Fruit fly (Drosophila melanogaster) whole organism, pupa: ENCODE results near the gene aub.

Experiments used
- CG10348 ChIP-seq: fragments of 200-800 bp; sonication (Bioruptor generic); IDR thresholded peaks from 2 replicates; pipeline ENCODE4 v1.3.6; 2022; ENCODE audit warnings: missing biosample characterization, missing genetic modification characterization
- CG12605 ChIP-seq: fragments of 200-800 bp; sonication (Bioruptor generic); IDR thresholded peaks from 2 replicates; pipeline ENCODE4 v1.3.6; 2022; ENCODE audit warnings: missing biosample characterization, missing genetic modification characterization
- CG17806 ChIP-seq: fragments of 200-800 bp; sonication (Bioruptor generic); optimal IDR thresholded peaks from 2 replicates; lab custom pipeline; 2018; ENCODE audit warnings: missing biosample characterization, mild to moderate bottlenecking, missing genetic modification characterization, moderate library complexity
- CG8301 ChIP-seq: fragments of 200-800 bp; sonication (Bioruptor generic); optimal IDR thresholded peaks from 2 replicates; lab custom pipeline; 2018; ENCODE audit warnings: missing biosample characterization, mild to moderate bottlenecking, missing genetic modification characterization
- Ets98B ChIP-seq: fragments of 200-800 bp; sonication (Bioruptor generic); IDR thresholded peaks from 2 replicates; pipeline ENCODE4 v1.3.6; 2022; ENCODE audit warnings: missing biosample characterization, missing genetic modification characterization
- Pif1B ChIP-seq: fragments of 200-800 bp; sonication (Bioruptor generic); optimal IDR thresholded peaks from 3 replicates; lab custom pipeline; 2016; ENCODE audit warnings: missing biosample characterization, missing genetic modification characterization
- fd96Ca ChIP-seq: fragments of 200-800 bp; sonication (Bioruptor generic); IDR thresholded peaks from 3 replicates; pipeline ENCODE4 v1.3.6; 2022; ENCODE audit warnings: missing biosample characterization, missing genetic modification characterization
- rn ChIP-seq: fragments of 200-800 bp; sonication (Bioruptor generic); IDR thresholded peaks from 2 replicates; pipeline ENCODE4 v1.3.6; 2022; ENCODE audit warnings: missing biosample characterization, missing genetic modification characterization

DNA sequence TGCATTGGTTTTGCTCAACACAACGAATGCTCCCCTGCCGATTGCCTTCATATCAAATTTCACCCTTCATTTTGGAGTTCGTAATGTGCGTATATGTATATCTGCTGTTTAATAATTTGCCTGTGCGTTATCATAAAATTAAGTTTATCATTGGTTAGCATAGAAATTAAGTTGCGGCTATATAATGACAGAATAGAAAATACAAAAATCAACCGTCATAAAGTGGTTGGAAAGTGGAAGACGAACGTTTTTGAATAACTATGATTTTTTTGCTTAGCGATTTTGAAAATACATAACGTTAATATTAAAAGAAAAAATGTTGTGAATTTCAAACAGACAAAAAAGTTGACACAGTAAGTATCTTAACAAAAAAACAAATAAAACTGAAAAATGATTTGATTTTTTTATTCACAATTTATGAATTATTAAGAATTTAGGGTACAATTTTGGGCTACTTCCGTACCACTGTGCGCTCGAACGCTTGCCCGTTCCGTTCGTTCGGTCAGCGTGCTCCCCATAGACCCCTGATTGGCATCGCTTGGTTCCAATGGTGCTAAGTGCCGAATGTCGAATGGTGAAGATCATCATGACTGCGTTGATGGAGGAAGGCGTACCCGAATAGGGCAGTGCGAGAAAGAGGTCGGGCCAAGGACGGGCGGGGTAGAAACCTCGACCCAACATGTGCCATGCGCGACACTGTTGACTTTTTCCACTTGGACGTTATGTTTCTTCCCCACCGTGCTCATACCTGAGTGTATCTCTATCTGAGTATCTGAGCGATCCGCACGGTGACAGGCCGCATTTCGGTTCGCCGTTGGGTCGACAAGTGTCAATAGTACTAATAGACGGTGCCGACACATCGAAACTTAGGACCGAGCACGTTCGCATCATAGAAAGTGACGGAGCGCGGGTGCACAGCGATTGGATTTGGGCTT is 36.6 kb upstream of the aub start:
- TF ChIP-seq CG12605 (GFP tag; lab: Robert Waterston, UW) (no peak), rn (GFP tag; lab: Robert Waterston, UW) (no peak), fd96Ca (GFP tag; lab: Robert Waterston, UW) (no peak), CG8301 (tag; lab: Kevin White, UChicago) (no peak), CG17806 (tag; lab: Kevin White, UChicago) (no peak), Pif1B (GFP tag; lab: Kevin White, UChicago) (no peak), CG10348 (GFP tag; lab: Robert Waterston, UW) (no peak), Ets98B (no peak)
